Worm (Caenorhabditis elegans) whole organism, L4 larva: Measurements from ENCODE around the gene B0563.1.

Experiments used
- F44E2.7 ChIP-seq: fragments of 200-800 bp; sonication (Bioruptor generic); IDR thresholded peaks from 2 replicates; pipeline ENCODE4 v2.1.2; 2022; ENCODE audit warnings: missing genetic modification characterization, missing compliant biosample characterization
- F49E8.2 ChIP-seq: sonication (generic microtip); optimal IDR thresholded peaks from 2 replicates; lab custom pipeline; 2016; ENCODE audit warnings: missing compliant biosample characterization, mild to moderate bottlenecking, missing genetic modification characterization, borderline replicate concordance
- R02D3.7 ChIP-seq: fragments of 150-350 bp; sonication (generic microtip); optimal IDR thresholded peaks from 3 replicates; lab custom pipeline; 2014; ENCODE audit warnings: missing biosample characterization, missing genetic modification characterization
- Y5F2A.4 ChIP-seq: fragments of 200-800 bp; sonication (Bioruptor generic); optimal IDR thresholded peaks from 2 replicates; lab custom pipeline; 2018; ENCODE audit warnings: mild to moderate bottlenecking, missing genetic modification characterization, missing compliant biosample characterization
- aha-1 ChIP-seq: fragments of 150-350 bp; peaks from one replicate; lab custom pipeline; 2014; ENCODE audit warnings: missing biosample characterization, missing genetic modification characterization
- ama-1 ChIP-seq: fragments of 150-350 bp; optimal IDR thresholded peaks from 2 replicates; lab custom pipeline; 2014; ENCODE audit warnings: inconsistent platforms, mixed read lengths
- arid-1 ChIP-seq: fragments of 200-800 bp; sonication (Bioruptor generic); conservative IDR thresholded peaks from 2 replicates; pipeline ENCODE4 v1.3.6; 2022; ENCODE audit warnings: missing genetic modification reagents, missing genetic modification characterization, missing compliant biosample characterization
- ceh-20 ChIP-seq: fragments of 200-800 bp; sonication (Bioruptor generic); IDR thresholded peaks from 2 replicates; pipeline ENCODE4 v1.3.6; 2022; ENCODE audit warnings: missing genetic modification reagents, missing genetic modification characterization, missing compliant biosample characterization
- ceh-28 ChIP-seq: fragments of 150-350 bp; optimal IDR thresholded peaks from 2 replicates; lab custom pipeline; 2014; ENCODE audit warnings: missing biosample characterization, missing genetic modification reagents, missing genetic modification characterization
- ceh-44 ChIP-seq: fragments of 200-800 bp; sonication (Bioruptor generic); IDR thresholded peaks from 2 replicates; pipeline ENCODE4 v1.3.6; 2022; ENCODE audit warnings: missing genetic modification reagents, missing genetic modification characterization, missing compliant biosample characterization
- ceh-62 ChIP-seq: sonication (generic microtip); optimal IDR thresholded peaks from 2 replicates; lab custom pipeline; 2017; ENCODE audit warnings: missing biosample characterization, missing genetic modification characterization
- ceh-82 ChIP-seq: sonication (generic microtip); optimal IDR thresholded peaks from 2 replicates; lab custom pipeline; 2017; ENCODE audit warnings: missing biosample characterization, missing genetic modification characterization
- ces-1 ChIP-seq: fragments of 150-350 bp; sonication (generic microtip); optimal IDR thresholded peaks from 4 replicates; lab custom pipeline; 2014; ENCODE audit warnings: missing biosample characterization, missing genetic modification reagents, missing genetic modification characterization
- ctbp-1 ChIP-seq: fragments of 200-800 bp; sonication (Bioruptor generic); IDR thresholded peaks from 2 replicates; pipeline ENCODE4 v1.3.6; 2022; ENCODE audit warnings: missing genetic modification reagents, missing genetic modification characterization, missing compliant biosample characterization
- daf-12 ChIP-seq: fragments of 150-350 bp; optimal IDR thresholded peaks from 2 replicates; lab custom pipeline; 2014; ENCODE audit warnings: missing biosample characterization, missing genetic modification reagents, missing genetic modification characterization
- daf-16 ChIP-seq, 3 experiments: sonication (generic microtip); optimal IDR thresholded peaks; 2 replicates each; lab custom pipeline; 2016 to 2017; ENCODE audit warnings: missing genetic modification characterization in 3 of 3, missing genetic modification reagents in 3 of 3, mild to moderate bottlenecking in 2 of 3, missing compliant biosample characterization in 2 of 3, missing biosample characterization in 1 of 3, moderate library complexity in 1 of 3
- daf-19 ChIP-seq: fragments of 200-800 bp; sonication (Bioruptor generic); conservative IDR thresholded peaks from 2 replicates; pipeline ENCODE4 v1.3.6; 2022; ENCODE audit warnings: missing genetic modification characterization, missing compliant biosample characterization
- daf-8 ChIP-seq: fragments of 200-800 bp; sonication (Bioruptor generic); IDR thresholded peaks from 2 replicates; pipeline ENCODE4 v1.3.6; 2022; ENCODE audit warnings: missing genetic modification characterization, missing compliant biosample characterization
- dmd-6 ChIP-seq: fragments of 200-800 bp; sonication (Bioruptor generic); IDR thresholded peaks from 2 replicates; pipeline ENCODE4 v1.3.6; 2022; ENCODE audit warnings: missing genetic modification reagents, missing genetic modification characterization, missing compliant biosample characterization
- duxl-1 ChIP-seq: sonication (generic microtip); optimal IDR thresholded peaks from 2 replicates; lab custom pipeline; 2016; ENCODE audit warnings: mild to moderate bottlenecking, missing genetic modification characterization, moderate library complexity, missing compliant biosample characterization; ENCODE audit not compliant: poor library complexity
- dve-1 ChIP-seq: sonication (generic microtip); optimal IDR thresholded peaks from 2 replicates; lab custom pipeline; 2017; ENCODE audit warnings: antibody characterized with exemption, mild to moderate bottlenecking, missing genetic modification characterization, missing compliant biosample characterization; ENCODE audit not compliant: insufficient read depth
- egl-27 ChIP-seq: sonication (generic microtip); optimal IDR thresholded peaks from 3 replicates; lab custom pipeline; 2017; ENCODE audit warnings: missing biosample characterization, missing genetic modification reagents, missing genetic modification characterization
- egl-43 ChIP-seq: fragments of 200-800 bp; sonication (Bioruptor generic); IDR thresholded peaks from 2 replicates; pipeline ENCODE4 v1.3.6; 2022; ENCODE audit warnings: missing genetic modification reagents, missing genetic modification characterization, missing compliant biosample characterization
- fos-1 ChIP-seq: fragments of 150-350 bp; optimal IDR thresholded peaks from 2 replicates; lab custom pipeline; 2014; ENCODE audit warnings: missing biosample characterization, missing genetic modification characterization
- hif-1 ChIP-seq, 2 experiments: sonication (generic microtip); optimal IDR thresholded peaks; 2 replicates each; lab custom pipeline; 2016 to 2017; ENCODE audit warnings: missing compliant biosample characterization in 2 of 2, missing genetic modification characterization in 2 of 2, missing genetic modification reagents in 2 of 2, missing genotype in 2 of 2, mild to moderate bottlenecking in 1 of 2
- hlh-11 ChIP-seq: fragments of 200-800 bp; sonication (Bioruptor generic); optimal IDR thresholded peaks from 2 replicates; lab custom pipeline; 2018; ENCODE audit warnings: mild to moderate bottlenecking, missing genetic modification characterization, missing compliant biosample characterization
- hlh-30 ChIP-seq: sonication (generic microtip); optimal IDR thresholded peaks from 2 replicates; lab custom pipeline; 2017; ENCODE audit warnings: antibody characterized with exemption, mild to moderate bottlenecking, missing genetic modification characterization, missing compliant biosample characterization; ENCODE audit not compliant: insufficient read depth
- hmg-1.1 ChIP-seq: fragments of 200-800 bp; sonication (Bioruptor generic); IDR thresholded peaks from 2 replicates; pipeline ENCODE4 v1.3.6; 2022; ENCODE audit warnings: missing genetic modification reagents, missing genetic modification characterization, missing compliant biosample characterization
- lim-7 ChIP-seq: fragments of 200-800 bp; sonication (Bioruptor generic); IDR thresholded peaks from 2 replicates; pipeline ENCODE4 v1.3.6; 2022; ENCODE audit warnings: missing genetic modification characterization, missing compliant biosample characterization
- lin-1 ChIP-seq: fragments of 200-800 bp; sonication (Bioruptor generic); IDR thresholded peaks from 2 replicates; pipeline ENCODE4 v1.3.6; 2022; ENCODE audit warnings: missing genetic modification reagents, missing genetic modification characterization, missing compliant biosample characterization
- lin-29 ChIP-seq: fragments of 200-800 bp; sonication (Bioruptor generic); IDR thresholded peaks from 2 replicates; pipeline ENCODE4 v1.3.6; 2022; ENCODE audit warnings: missing genetic modification reagents, missing genetic modification characterization, missing compliant biosample characterization
- lin-38 ChIP-seq: fragments of 200-800 bp; sonication (Bioruptor generic); IDR thresholded peaks from 2 replicates; pipeline ENCODE4 v1.3.6; 2022; ENCODE audit warnings: missing genetic modification reagents, missing genetic modification characterization, missing compliant biosample characterization
- lin-39 ChIP-seq: fragments of 150-350 bp; optimal IDR thresholded peaks from 2 replicates; lab custom pipeline; 2014; ENCODE audit warnings: missing biosample characterization, missing genetic modification reagents, missing genetic modification characterization
- lir-3 ChIP-seq: sonication (generic microtip); optimal IDR thresholded peaks from 2 replicates; lab custom pipeline; 2016; ENCODE audit warnings: mild to moderate bottlenecking, missing genetic modification characterization, missing compliant biosample characterization
- mdt-29 ChIP-seq: fragments of 200-800 bp; sonication (Bioruptor generic); IDR thresholded peaks from 2 replicates; pipeline ENCODE4 v1.3.6; 2022; ENCODE audit warnings: missing genetic modification reagents, missing genetic modification characterization, missing compliant biosample characterization
- mep-1 ChIP-seq: fragments of 150-350 bp; sonication (generic microtip); optimal IDR thresholded peaks from 3 replicates; lab custom pipeline; 2014; ENCODE audit warnings: missing biosample characterization, missing genetic modification characterization
- mxl-3 ChIP-seq: fragments of 200-800 bp; sonication (Bioruptor generic); optimal IDR thresholded peaks from 2 replicates; lab custom pipeline; 2018; ENCODE audit warnings: mild to moderate bottlenecking, missing genetic modification characterization, missing compliant biosample characterization
- nhr-28 ChIP-seq: fragments of 150-350 bp; optimal IDR thresholded peaks from 2 replicates; lab custom pipeline; 2014; ENCODE audit warnings: missing biosample characterization, missing genetic modification characterization
- nhr-41 ChIP-seq: fragments of 200-800 bp; sonication (Bioruptor generic); IDR thresholded peaks from 2 replicates; pipeline ENCODE4 v1.3.6; 2022; ENCODE audit warnings: missing genetic modification reagents, missing genetic modification characterization, missing compliant biosample characterization
- nhr-48 ChIP-seq: sonication (generic microtip); optimal IDR thresholded peaks from 2 replicates; lab custom pipeline; 2016; ENCODE audit warnings: mild to moderate bottlenecking, missing genetic modification characterization, missing compliant biosample characterization
- nhr-77 ChIP-seq: fragments of 150-350 bp; optimal IDR thresholded peaks from 2 replicates; lab custom pipeline; 2014; ENCODE audit warnings: missing biosample characterization, missing genetic modification characterization
- php-3 ChIP-seq: fragments of 200-800 bp; sonication (Bioruptor generic); IDR thresholded peaks from 2 replicates; pipeline ENCODE4 v1.3.6; 2022; ENCODE audit warnings: missing genetic modification reagents, missing genetic modification characterization, missing compliant biosample characterization
- pqm-1 ChIP-seq: sonication (generic microtip); optimal IDR thresholded peaks from 2 replicates; lab custom pipeline; 2017; ENCODE audit warnings: missing biosample characterization, missing genetic modification characterization
- saeg-2 ChIP-seq: fragments of 200-800 bp; sonication (Bioruptor generic); IDR thresholded peaks from 2 replicates; pipeline ENCODE4 v1.3.6; 2022; ENCODE audit warnings: missing genetic modification reagents, missing genetic modification characterization, missing compliant biosample characterization
- snpc-4 ChIP-seq: fragments of 150-350 bp; optimal IDR thresholded peaks from 2 replicates; lab custom pipeline; 2014; ENCODE audit warnings: missing biosample characterization, missing genetic modification characterization
- tag-97 ChIP-seq: fragments of 200-800 bp; sonication (Bioruptor generic); IDR thresholded peaks from 2 replicates; pipeline ENCODE4 v1.3.6; 2022; ENCODE audit warnings: missing genetic modification characterization, missing compliant biosample characterization
- unc-39 ChIP-seq: sonication (generic microtip); optimal IDR thresholded peaks from 2 replicates; lab custom pipeline; 2017; ENCODE audit warnings: missing biosample characterization, missing genetic modification characterization
- zip-11 ChIP-seq: fragments of 200-800 bp; sonication (Bioruptor generic); IDR thresholded peaks from 2 replicates; pipeline ENCODE4 v1.3.6; 2022; ENCODE audit warnings: missing genetic modification characterization, missing compliant biosample characterization
- ztf-11 ChIP-seq: fragments of 150-350 bp; optimal IDR thresholded peaks from 2 replicates; lab custom pipeline; 2014; ENCODE audit warnings: missing biosample characterization, missing genetic modification characterization
- ztf-7 ChIP-seq: fragments of 150-350 bp; optimal IDR thresholded peaks from 2 replicates; lab custom pipeline; 2014; ENCODE audit warnings: missing biosample characterization, missing genetic modification characterization

B0563.1 gene

ce11 chrX:9210086-9210485 is 38.7 kb downstream of the B0563.1 start:
- TF ChIP-seq hlh-30 (tag; lab: Kevin White, UChicago) (peak; percentile 7), daf-19 (no peak), ama-1 (lab: Kevin White, UChicago) (no peak), daf-16 (GFP tag; optimal IDR thresholded peaks at IDR 0.05; lab: Kevin White, UChicago) (no peak), daf-16 (tag; optimal IDR thresholded peaks at IDR 0.05; lab: Kevin White, UChicago) (peak; percentile 82), dve-1 (tag; lab: Kevin White, UChicago) (peak; percentile 47), egl-43 (GFP tag; lab: Robert Waterston, UW) (no peak), ceh-44 (GFP tag; lab: Robert Waterston, UW) (no peak), saeg-2 (GFP tag; lab: Robert Waterston, UW) (no peak), unc-39 (tag; lab: Kevin White, UChicago) (no peak), lin-38 (GFP tag; lab: Robert Waterston, UW) (no peak), mep-1 (peak; percentile 9), hmg-1.1 (no peak), daf-12 (tag; lab: Kevin White, UChicago) (no peak), aha-1 (tag; lab: Kevin White, UChicago) (peak; percentile 74), hlh-11 (tag; lab: Kevin White, UChicago) (peak; percentile 65), egl-27 (no peak), pqm-1 (tag; lab: Kevin White, UChicago) (peak; percentile 47), nhr-41 (no peak), arid-1 (no peak), daf-8 (no peak), F49E8.2 (tag; lab: Kevin White, UChicago) (no peak), php-3 (GFP tag; lab: Robert Waterston, UW) (0 out of 2 replicates have a peak, but pooled peaks have one; percentile 27), nhr-48 (tag; lab: Kevin White, UChicago) (peak; percentile 11), ctbp-1 (GFP tag; lab: Robert Waterston, UW) (no peak), tag-97 (no peak), nhr-28 (tag; lab: Kevin White, UChicago) (peak; percentile 61), ztf-7 (tag; lab: Kevin White, UChicago) (no peak), Y5F2A.4 (GFP tag; lab: Kevin White, UChicago) (no peak), ceh-20 (no peak), ceh-82 (tag; lab: Kevin White, UChicago) (no peak), ceh-28 (tag; lab: Kevin White, UChicago) (no peak), lin-1 (GFP tag; lab: Robert Waterston, UW) (no peak), dmd-6 (GFP tag; lab: Robert Waterston, UW) (peak; percentile 23; the same call in 1 of the 2 replicates), snpc-4 (tag; lab: Kevin White, UChicago) (no peak)
- TF ChIP-seq, all 104 proteins: peak for 11

ce11 chrX:9212675-9213074 is 41.3 kb downstream of the B0563.1 start:
- TF ChIP-seq R02D3.7 (tag; lab: Kevin White, UChicago) = no peak
- no peak for TF ChIP-seq hmg-1.1
- no peak for TF ChIP-seq fos-1 (tag; lab: Kevin White, UChicago)
- no peak for TF ChIP-seq lim-7
- TF ChIP-seq ceh-62 (tag; lab: Kevin White, UChicago) = no peak
- TF ChIP-seq lin-29 (GFP tag; lab: Robert Waterston, UW) = no peak
- peak; percentile 78 for TF ChIP-seq dmd-6 (GFP tag; lab: Robert Waterston, UW)
- TF ChIP-seq duxl-1 (tag; lab: Kevin White, UChicago) = no peak
- TF ChIP-seq ces-1 (GFP tag; lab: Kevin White, UChicago) = no peak
- peak; percentile 20 for TF ChIP-seq hlh-30 (tag; lab: Kevin White, UChicago)
- TF ChIP-seq ztf-11 (tag; lab: Kevin White, UChicago) = no peak
- no peak for TF ChIP-seq lin-39
- TF ChIP-seq mdt-29 = no peak
- no peak for TF ChIP-seq zip-11 (GFP tag; lab: Robert Waterston, UW)
- peak; percentile 55 for TF ChIP-seq nhr-77 (tag; lab: Kevin White, UChicago)
- TF ChIP-seq lin-1 (GFP tag; lab: Robert Waterston, UW) = no peak
- TF ChIP-seq lir-3 (tag; lab: Kevin White, UChicago) = no peak
- TF ChIP-seq mxl-3 (GFP tag; lab: Kevin White, UChicago) = peak; percentile 48
- peak; percentile 69 for TF ChIP-seq nhr-28 (tag; lab: Kevin White, UChicago)
- no peak for TF ChIP-seq hif-1 (tag; optimal IDR thresholded peaks at IDR 0.05; lab: Kevin White, UChicago)
- TF ChIP-seq nhr-41 = no peak
- TF ChIP-seq F44E2.7 (GFP tag; lab: Robert Waterston, UW) = no peak
- TF ChIP-seq daf-16 (GFP tag; optimal IDR thresholded peaks at IDR 0.05; lab: Kevin White, UChicago) = no peak
- peak; percentile 86 for TF ChIP-seq daf-16 (tag; optimal IDR thresholded peaks at IDR 0.05; lab: Kevin White, UChicago)
- peak; percentile 88 for TF ChIP-seq pqm-1 (tag; lab: Kevin White, UChicago)
